Worm (Caenorhabditis elegans) whole organism, young adult: ENCODE results near the gene kin-36.

Experiments
- athp-1 ChIP-seq: sonication (generic microtip); optimal IDR thresholded peaks from 2 replicates; lab custom pipeline; 2017; ENCODE audit warnings: mild to moderate bottlenecking, missing genetic modification characterization, missing compliant biosample characterization
- attf-5 ChIP-seq: fragments of 200-800 bp; sonication (Bioruptor generic); optimal IDR thresholded peaks from 2 replicates; lab custom pipeline; 2018; ENCODE audit warnings: mild to moderate bottlenecking, missing genetic modification characterization, missing compliant biosample characterization
- attf-6 ChIP-seq: fragments of 200-800 bp; sonication (Bioruptor generic); IDR thresholded peaks from 2 replicates; pipeline ENCODE4 v1.3.6; 2022; ENCODE audit warnings: missing genetic modification reagents, missing genetic modification characterization, missing compliant biosample characterization
- die-1 ChIP-seq: sonication (generic microtip); optimal IDR thresholded peaks from 2 replicates; lab custom pipeline; 2016; ENCODE audit warnings: missing genotype, mild to moderate bottlenecking, missing genetic modification characterization, missing compliant biosample characterization
- madf-10 ChIP-seq: sonication (generic microtip); optimal IDR thresholded peaks from 2 replicates; lab custom pipeline; 2016; ENCODE audit warnings: mild to moderate bottlenecking, missing genetic modification characterization, missing compliant biosample characterization
- tbx-9 ChIP-seq: sonication (generic microtip); optimal IDR thresholded peaks from 2 replicates; lab custom pipeline; 2016; ENCODE audit warnings: borderline replicate concordance, missing genetic modification characterization, inconsistent platforms, missing compliant biosample characterization

DNA sequence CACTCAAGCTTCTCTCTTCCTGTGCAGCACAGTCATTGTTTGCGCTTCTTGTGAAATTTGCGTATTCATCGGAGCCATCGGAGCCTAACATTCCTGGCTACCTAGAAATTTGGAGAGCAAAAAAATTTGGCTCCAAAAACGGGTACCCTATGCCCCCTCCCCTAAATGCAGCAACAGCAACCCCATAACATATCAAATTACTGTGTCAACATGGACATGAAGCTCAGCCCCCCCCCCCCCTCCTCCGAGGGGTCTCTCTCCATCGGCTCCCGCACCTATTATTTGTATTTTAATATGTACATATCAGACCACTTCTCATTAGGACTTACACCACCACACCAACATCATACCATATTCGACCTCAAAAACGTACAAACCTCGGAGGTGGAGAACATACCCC is 4.5 kb upstream of the kin-36 start:
- TF ChIP-seq attf-6 (GFP tag; lab: Robert Waterston, UW) (no peak), tbx-9 (tag; lab: Kevin White, UChicago) (no peak), athp-1 (no peak), die-1 (tag; lab: Kevin White, UChicago) (no peak), attf-5 (no peak), madf-10 (no peak)
